Worm (Caenorhabditis elegans) whole organism, L1 larva: ENCODE data around the gene pot-1.

Source experiments
- C04F5.9 ChIP-seq: sonication (generic microtip); optimal IDR thresholded peaks from 2 replicates; lab custom pipeline; 2016; ENCODE audit warnings: missing genetic modification characterization, missing compliant biosample characterization
- F16B12.6 ChIP-seq: fragments of 150-350 bp; optimal IDR thresholded peaks from 2 replicates; lab custom pipeline; 2014; ENCODE audit warnings: missing biosample characterization, missing genetic modification characterization
- ama-1 ChIP-seq: fragments of 150-350 bp; optimal IDR thresholded peaks from 2 replicates; lab custom pipeline; 2014
- ceh-8 ChIP-seq: fragments of 200-800 bp; sonication (Bioruptor generic); optimal IDR thresholded peaks from 2 replicates; lab custom pipeline; 2018; ENCODE audit warnings: mild to moderate bottlenecking, missing genetic modification characterization, moderate library complexity, missing compliant biosample characterization
- ceh-82 ChIP-seq, 3 experiments: fragments of 150-350 bp in 1 of 3; sonication (generic microtip) in 2 of 3; optimal IDR thresholded peaks; 2 replicates each; lab custom pipeline; 2014 to 2017; ENCODE audit warnings: missing biosample characterization in 3 of 3, missing genetic modification characterization in 3 of 3
- ceh-88 ChIP-seq: fragments of 200-800 bp; sonication (Bioruptor generic); IDR thresholded peaks from 2 replicates; pipeline ENCODE4 v1.3.6; 2022; ENCODE audit warnings: missing genetic modification characterization, missing compliant biosample characterization
- ceh-90 ChIP-seq: sonication (generic microtip); optimal IDR thresholded peaks from 2 replicates; lab custom pipeline; 2016; ENCODE audit warnings: missing genetic modification characterization, missing compliant biosample characterization
- ces-1 ChIP-seq: fragments of 150-350 bp; optimal IDR thresholded peaks from 2 replicates; lab custom pipeline; 2014; ENCODE audit warnings: missing biosample characterization, missing genetic modification reagents, missing genetic modification characterization
- dsc-1 ChIP-seq: sonication (generic microtip); optimal IDR thresholded peaks from 2 replicates; lab custom pipeline; 2016; ENCODE audit warnings: mild to moderate bottlenecking, missing genetic modification characterization, missing compliant biosample characterization
- efl-1 ChIP-seq, 4 experiments: fragments of 150-350 bp; optimal IDR thresholded peaks in 3 of 4; peaks in 1 of 4; 1 replicate in 1 of 4; 2 replicates in 3 of 4; lab custom pipeline; 2014; ENCODE audit warnings: missing biosample characterization in 2 of 4, missing genetic modification characterization in 2 of 4, missing genetic modification reagents in 2 of 4
- efl-3 ChIP-seq: fragments of 200-800 bp; sonication (Bioruptor generic); optimal IDR thresholded peaks from 2 replicates; lab custom pipeline; 2018; ENCODE audit warnings: mild to moderate bottlenecking, missing genetic modification characterization, missing compliant biosample characterization
- egl-27 ChIP-seq, 2 experiments: fragments of 150-350 bp in 1 of 2; sonication (generic microtip); optimal IDR thresholded peaks; 3 replicates each; lab custom pipeline; 2017 to 2018; ENCODE audit warnings: missing biosample characterization in 2 of 2, missing genetic modification characterization in 2 of 2, missing genetic modification reagents in 2 of 2
- elt-2 ChIP-seq: sonication (generic microtip); optimal IDR thresholded peaks from 2 replicates; lab custom pipeline; 2016; ENCODE audit warnings: missing genetic modification characterization, mild to moderate bottlenecking, inconsistent platforms, missing compliant biosample characterization, missing genetic modification reagents
- fkh-10 ChIP-seq: sonication (generic microtip); optimal IDR thresholded peaks from 2 replicates; lab custom pipeline; 2017; ENCODE audit warnings: missing biosample characterization, missing genetic modification reagents, missing genetic modification characterization
- fkh-8 ChIP-seq: sonication (generic microtip); optimal IDR thresholded peaks from 2 replicates; lab custom pipeline; 2016; ENCODE audit warnings: mild to moderate bottlenecking, missing genetic modification characterization, missing compliant biosample characterization
- hlh-17 ChIP-seq: fragments of 200-800 bp; sonication (Bioruptor generic); optimal IDR thresholded peaks from 2 replicates; lab custom pipeline; 2018; ENCODE audit warnings: missing genetic modification characterization, mild to moderate bottlenecking, missing compliant biosample characterization, moderate library complexity, borderline replicate concordance
- hlh-4 ChIP-seq: sonication (generic microtip); optimal IDR thresholded peaks from 2 replicates; lab custom pipeline; 2016; ENCODE audit warnings: mild to moderate bottlenecking, missing genetic modification characterization, missing compliant biosample characterization
- isw-1 ChIP-seq: fragments of 200-800 bp; sonication (Bioruptor generic); IDR thresholded peaks from 2 replicates; pipeline ENCODE4 v1.3.6; 2022; ENCODE audit warnings: missing genetic modification characterization, missing compliant biosample characterization
- jun-1 ChIP-seq: fragments of 150-350 bp; optimal IDR thresholded peaks from 2 replicates; lab custom pipeline; 2014; ENCODE audit warnings: missing biosample characterization, missing genetic modification reagents, missing genetic modification characterization
- lin-14 ChIP-seq: fragments of 200-800 bp; sonication (Bioruptor generic); optimal IDR thresholded peaks from 2 replicates; lab custom pipeline; 2018; ENCODE audit warnings: mild to moderate bottlenecking, missing genetic modification characterization, moderate library complexity, missing compliant biosample characterization
- lin-35 ChIP-seq, 2 experiments: fragments of 150-350 bp; optimal IDR thresholded peaks; 2 replicates each; lab custom pipeline; 2014; ENCODE audit warnings: missing biosample characterization in 2 of 2, missing genetic modification characterization in 2 of 2, missing genetic modification reagents in 2 of 2
- lin-39 ChIP-seq: fragments of 150-350 bp; optimal IDR thresholded peaks from 2 replicates; lab custom pipeline; 2014; ENCODE audit warnings: missing biosample characterization, missing genetic modification reagents, missing genetic modification characterization
- lir-3 ChIP-seq: sonication (generic microtip); optimal IDR thresholded peaks from 2 replicates; lab custom pipeline; 2016; ENCODE audit warnings: mild to moderate bottlenecking, missing genetic modification characterization, moderate library complexity, missing compliant biosample characterization; ENCODE audit not compliant: poor library complexity
- lsy-2 ChIP-seq, 2 experiments: fragments of 150-350 bp; optimal IDR thresholded peaks; 2 replicates each; lab custom pipeline; 2014; ENCODE audit warnings: missing biosample characterization in 2 of 2, missing genetic modification characterization in 2 of 2
- nhr-11 ChIP-seq: fragments of 150-350 bp; optimal IDR thresholded peaks from 2 replicates; lab custom pipeline; 2014; ENCODE audit warnings: missing biosample characterization, missing genetic modification characterization
- nhr-19 ChIP-seq: fragments of 200-800 bp; sonication (Bioruptor generic); conservative IDR thresholded peaks from 2 replicates; pipeline ENCODE4 v1.3.6; 2022; ENCODE audit warnings: missing genetic modification characterization, missing compliant biosample characterization
- nhr-20 ChIP-seq: sonication (generic microtip); optimal IDR thresholded peaks from 2 replicates; lab custom pipeline; 2016; ENCODE audit warnings: mild to moderate bottlenecking, missing genetic modification characterization, missing compliant biosample characterization
- nhr-47 ChIP-seq: sonication (generic microtip); optimal IDR thresholded peaks from 2 replicates; lab custom pipeline; 2016; ENCODE audit warnings: mild to moderate bottlenecking, missing genetic modification characterization, moderate library complexity, missing compliant biosample characterization
- nhr-71 ChIP-seq: sonication (generic microtip); optimal IDR thresholded peaks from 2 replicates; lab custom pipeline; 2016; ENCODE audit warnings: mild to moderate bottlenecking, missing genetic modification characterization, moderate library complexity, missing compliant biosample characterization
- nhr-85 ChIP-seq: sonication (generic microtip); peaks from one replicate; lab custom pipeline; 2016; ENCODE audit warnings: missing genetic modification characterization, inconsistent platforms, missing compliant biosample characterization
- nhr-90 ChIP-seq: sonication (generic microtip); optimal IDR thresholded peaks from 2 replicates; lab custom pipeline; 2016; ENCODE audit warnings: mild to moderate bottlenecking, missing genetic modification characterization, missing compliant biosample characterization; ENCODE audit not compliant: poor library complexity
- pag-3 ChIP-seq: sonication (generic microtip); optimal IDR thresholded peaks from 2 replicates; lab custom pipeline; 2017; ENCODE audit warnings: missing genetic modification characterization, mild to moderate bottlenecking, missing compliant biosample characterization, antibody characterized with exemption, borderline replicate concordance; ENCODE audit not compliant: insufficient read depth
- pqm-1 ChIP-seq: sonication (generic microtip); optimal IDR thresholded peaks from 3 replicates; lab custom pipeline; 2017; ENCODE audit warnings: missing biosample characterization, missing genetic modification characterization
- rnt-1 ChIP-seq: sonication (generic microtip); optimal IDR thresholded peaks from 2 replicates; lab custom pipeline; 2016; ENCODE audit warnings: mild to moderate bottlenecking, missing genetic modification characterization, moderate library complexity, missing compliant biosample characterization
- snpc-4 ChIP-seq: fragments of 150-350 bp; optimal IDR thresholded peaks from 2 replicates; lab custom pipeline; 2014; ENCODE audit warnings: missing biosample characterization, missing genetic modification characterization
- snu-23 ChIP-seq: sonication (generic microtip); optimal IDR thresholded peaks from 2 replicates; lab custom pipeline; 2016; ENCODE audit warnings: missing genetic modification characterization, missing compliant biosample characterization
- sptf-1 ChIP-seq: fragments of 150-350 bp; optimal IDR thresholded peaks from 2 replicates; lab custom pipeline; 2014; ENCODE audit warnings: missing biosample characterization, missing genetic modification characterization
- swsn-7 ChIP-seq: sonication (generic microtip); optimal IDR thresholded peaks from 2 replicates; lab custom pipeline; 2016; ENCODE audit warnings: missing genetic modification characterization, missing compliant biosample characterization
- tbx-2 ChIP-seq: sonication (generic microtip); optimal IDR thresholded peaks from 2 replicates; lab custom pipeline; 2016; ENCODE audit warnings: missing genetic modification characterization, missing compliant biosample characterization
- unc-130 ChIP-seq: fragments of 150-350 bp; optimal IDR thresholded peaks from 2 replicates; lab custom pipeline; 2017; ENCODE audit warnings: missing biosample characterization, missing genetic modification characterization, inconsistent platforms
- unc-30 ChIP-seq: sonication (generic microtip); optimal IDR thresholded peaks from 2 replicates; lab custom pipeline; 2017; ENCODE audit warnings: missing biosample characterization, missing genetic modification characterization
- unc-62 ChIP-seq: fragments of 150-350 bp; optimal IDR thresholded peaks from 2 replicates; lab custom pipeline; 2014; ENCODE audit warnings: missing biosample characterization, missing genetic modification reagents, missing genetic modification characterization
- unc-98 ChIP-seq: fragments of 200-800 bp; sonication (Bioruptor generic); IDR thresholded peaks from 2 replicates; pipeline ENCODE4 v1.3.6; 2022; ENCODE audit warnings: missing genetic modification characterization, missing compliant biosample characterization
- vab-15 ChIP-seq: sonication (generic microtip); optimal IDR thresholded peaks from 2 replicates; lab custom pipeline; 2017; ENCODE audit warnings: missing genotype, mild to moderate bottlenecking, missing genetic modification characterization, missing compliant biosample characterization
- xbp-1 ChIP-seq: sonication (generic microtip); optimal IDR thresholded peaks from 2 replicates; lab custom pipeline; 2016; ENCODE audit warnings: missing genetic modification characterization, missing compliant biosample characterization
- zip-4 ChIP-seq: fragments of 200-800 bp; sonication (Bioruptor generic); optimal IDR thresholded peaks from 2 replicates; lab custom pipeline; 2018; ENCODE audit warnings: mild to moderate bottlenecking, missing genetic modification characterization, moderate library complexity, missing compliant biosample characterization
- ztf-11 ChIP-seq, 2 experiments: sonication (generic microtip); optimal IDR thresholded peaks; 2 replicates each; lab custom pipeline; 2016 to 2017; ENCODE audit warnings: missing genetic modification characterization in 2 of 2, missing biosample characterization in 1 of 2, missing compliant biosample characterization in 1 of 2

The pot-1 gene

ce11 chrIII:7146341-7146740 is 12.9 kb upstream of the pot-1 start:
- no peak for TF ChIP-seq zip-4 (GFP tag; lab: Kevin White, UChicago)
- TF ChIP-seq tbx-2 (tag; lab: Kevin White, UChicago), result no peak
- no peak for TF ChIP-seq sptf-1 (tag; lab: Kevin White, UChicago)
- TF ChIP-seq efl-3, result no peak
- TF ChIP-seq fkh-10 (GFP tag; lab: Kevin White, UChicago), result no peak
- no peak for TF ChIP-seq F16B12.6 (tag; lab: Kevin White, UChicago)
- TF ChIP-seq rnt-1 (tag; lab: Kevin White, UChicago), result no peak

- TF ChIP-seq ceh-8 (GFP tag; lab: Kevin White, UChicago) (peak; percentile 13), lin-14 (GFP tag; lab: Kevin White, UChicago) (peak; percentile 35), sptf-1 (tag; lab: Kevin White, UChicago) (no peak)
Observed at ce11 chrIII:7144749-7145148, 11.3 kb upstream of the pot-1 start, which contains the start of gene glr-2. TSS of gene glr-2 (minus strand) at chrIII:7144959.

- TF ChIP-seq egl-27 (tag; optimal IDR thresholded peaks at IDR 0.05; lab: Kevin White, UChicago) (peak in 1 of 2 experiments; percentile 12), ceh-90 (no peak), ceh-88 (GFP tag; lab: Robert Waterston, UW) (0 out of 2 replicates have a peak, but pooled peaks have one; percentile 29), unc-30 (tag; lab: Kevin White, UChicago) (no peak), xbp-1 (tag; lab: Kevin White, UChicago) (peak; percentile 3), ceh-82 (tag; optimal IDR thresholded peaks at IDR 0.05; lab: Kevin White, UChicago) (no peak), nhr-11 (tag; lab: Kevin White, UChicago) (no peak), efl-1 (optimal IDR thresholded peaks at IDR 0.05; lab: Kevin White, UChicago) (peak in 1 of 2 experiments; percentile 41), efl-1 (GFP tag; optimal IDR thresholded peaks at IDR 0.05 in 1 of 2; lab: Kevin White, UChicago) (peak in 1 of 2 experiments; percentile 50), nhr-19 (GFP tag; lab: Robert Waterston, UW) (peak; percentile 67), snpc-4 (tag; lab: Kevin White, UChicago) (peak; percentile 96), ces-1 (GFP tag; lab: Kevin White, UChicago) (no peak), fkh-8 (no peak), nhr-85 (peak; percentile 74), nhr-71 (tag; lab: Kevin White, UChicago) (peak; percentile 68), snu-23 (GFP tag; lab: Kevin White, UChicago) (peak; percentile 45), pag-3 (tag; lab: Kevin White, UChicago) (no peak), lir-3 (tag; lab: Kevin White, UChicago) (no peak), pqm-1 (tag; lab: Kevin White, UChicago) (no peak), ama-1 (peak; percentile 42), ztf-11 (tag; optimal IDR thresholded peaks at IDR 0.05; lab: Kevin White, UChicago) (no peak), unc-62 (GFP tag; lab: Kevin White, UChicago) (no peak), dsc-1 (tag; lab: Kevin White, UChicago) (peak; percentile 33), isw-1 (no peak), C04F5.9 (tag; lab: Kevin White, UChicago) (no peak), nhr-20 (tag; lab: Kevin White, UChicago) (peak; percentile 40), vab-15 (tag; lab: Kevin White, UChicago) (no peak), nhr-47 (peak; percentile 74), zip-4 (GFP tag; lab: Kevin White, UChicago) (peak; percentile 32), nhr-90 (tag; lab: Kevin White, UChicago) (peak; percentile 78), unc-98 (no peak), lin-39 (tag; lab: Kevin White, UChicago) (peak; percentile 17), rnt-1 (tag; lab: Kevin White, UChicago) (peak; percentile 33), hlh-17 (GFP tag; lab: Kevin White, UChicago) (no peak), lin-35 (GFP tag; optimal IDR thresholded peaks at IDR 0.05; lab: Kevin White, UChicago) (no peak), swsn-7 (tag; lab: Kevin White, UChicago) (peak; percentile 56), lin-14 (GFP tag; lab: Kevin White, UChicago) (peak; percentile 35), lsy-2 (tag; optimal IDR thresholded peaks at IDR 0.05; lab: Kevin White, UChicago) (peak in 1 of 2 experiments; percentile 30), hlh-4 (tag; lab: Kevin White, UChicago) (no peak), elt-2 (tag; lab: Kevin White, UChicago) (peak; percentile 41), unc-130 (tag; lab: Kevin White, UChicago) (no peak), jun-1 (tag; lab: Kevin White, UChicago) (no peak)
Observed at ce11 chrIII:7142172-7142601, 8.7 kb upstream of the pot-1 start.
